Fruit fly (Drosophila melanogaster): ENCODE data around the gene Naa15-16.
A peak's percentile ranks its signal among the peaks of the same experiment; 100 is the strongest.

The Naa15-16 gene

DNA sequence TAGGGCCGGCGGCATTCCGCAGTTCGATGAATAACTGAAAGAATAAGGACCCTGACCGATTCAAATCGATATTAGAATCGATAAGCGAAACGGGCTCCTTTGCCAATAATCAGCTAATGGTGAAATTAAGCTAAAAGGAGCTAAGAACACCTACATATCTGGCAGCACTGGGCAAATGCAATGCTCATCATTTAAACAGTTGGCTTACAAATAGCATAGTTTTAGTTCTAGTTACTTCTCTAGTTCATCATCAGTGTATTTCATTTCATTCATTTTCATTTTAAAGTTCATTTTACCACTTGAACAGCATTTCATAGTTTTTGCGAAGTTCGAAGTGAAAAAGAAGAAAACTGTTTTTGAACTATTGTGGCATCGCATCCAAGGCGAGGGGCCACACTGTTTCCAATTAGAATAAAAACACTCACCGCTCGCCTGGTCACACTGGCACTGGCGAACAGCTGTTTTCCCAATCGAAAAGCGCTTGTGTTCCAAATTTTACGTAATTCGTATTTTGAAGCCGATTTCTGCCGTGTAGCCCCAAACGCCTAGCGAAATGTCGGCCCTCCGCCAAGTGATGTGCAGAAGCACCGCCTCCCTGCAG, 12.3 kb downstream of the Naa15-16 start, which contains the start of the genes pcm and ND-18 (continued):
- TF ChIP-seq dmrt99B (tag; optimal IDR thresholded peaks at IDR 0.05) = no peak
- no peak for TF ChIP-seq CG17328 (GFP tag; IDR thresholded peaks at IDR 0.05)
- no peak for TF ChIP-seq jumu (GFP tag; optimal IDR thresholded peaks at IDR 0.05)
- TF ChIP-seq Sin3A (optimal IDR thresholded peaks at IDR 0.05) = peak; percentile 90
- TF ChIP-seq Hr51 (GFP tag; optimal IDR thresholded peaks at IDR 0.05) = no peak
- TF ChIP-seq tup (GFP tag; optimal IDR thresholded peaks at IDR 0.05) = no peak
- no peak for TF ChIP-seq caup (GFP tag; optimal IDR thresholded peaks at IDR 0.05; ENCODE audit: severe bottlenecking)
- no peak for TF ChIP-seq CG15269 (tag; optimal IDR thresholded peaks at IDR 0.05)
- no peak for TF ChIP-seq CG6791 (GFP tag; IDR thresholded peaks at IDR 0.05; ENCODE audit: partially characterized antibody)
- TF ChIP-seq CG12659 (GFP tag; optimal IDR thresholded peaks at IDR 0.05) = peak; percentile 39
- TF ChIP-seq Oaz (GFP tag; IDR thresholded peaks at IDR 0.05) = no peak
- TF ChIP-seq pita (GFP tag; optimal IDR thresholded peaks at IDR 0.05) = no peak
- no peak for TF ChIP-seq D19A (tag; optimal IDR thresholded peaks at IDR 0.05)
- no peak for TF ChIP-seq HmgD (GFP tag; optimal IDR thresholded peaks at IDR 0.05)
- TF ChIP-seq Oli (tag; optimal IDR thresholded peaks at IDR 0.05) = no peak
- TF ChIP-seq hkb (optimal IDR thresholded peaks at IDR 0.05) = no peak
- TF ChIP-seq hkb (GFP tag; IDR thresholded peaks at IDR 0.05) = no peak
- TF ChIP-seq CG6765 (GFP tag; optimal IDR thresholded peaks at IDR 0.05) = no peak
- peak; percentile 2 for TF ChIP-seq zen (tag; optimal IDR thresholded peaks at IDR 0.05)
- TF ChIP-seq Myb (GFP tag; optimal IDR thresholded peaks at IDR 0.05) = peak; percentile 62
- peak; percentile 64 for TF ChIP-seq pzg (GFP tag; optimal IDR thresholded peaks at IDR 0.05)
- no peak for TF ChIP-seq maf-S (GFP tag; optimal IDR thresholded peaks at IDR 0.05)
- peak; percentile 28 for TF ChIP-seq CG9609 (GFP tag; optimal IDR thresholded peaks at IDR 0.05)
- no peak for TF ChIP-seq Hr39 (optimal IDR thresholded peaks at IDR 0.05)
- no peak for TF ChIP-seq ara (GFP tag; IDR thresholded peaks at IDR 0.05)
- no peak for TF ChIP-seq Mad (GFP tag; optimal IDR thresholded peaks at IDR 0.05)
- no peak for TF ChIP-seq Abd-B (GFP tag; optimal IDR thresholded peaks at IDR 0.05)
- no peak for TF ChIP-seq Chrac-16 (GFP tag; optimal IDR thresholded peaks at IDR 0.05)
- TF ChIP-seq CG7839 (tag; optimal IDR thresholded peaks at IDR 0.05) = no peak
- no peak for TF ChIP-seq gsb (GFP tag; IDR thresholded peaks at IDR 0.05)
- TF ChIP-seq Trl (optimal IDR thresholded peaks at IDR 0.05) = no peak
- no peak for TF ChIP-seq Trl (GFP tag; optimal IDR thresholded peaks at IDR 0.05)
- TF ChIP-seq fd3F (GFP tag; optimal IDR thresholded peaks at IDR 0.05) = no peak
- TF ChIP-seq az2 (GFP tag; optimal IDR thresholded peaks at IDR 0.05) = no peak
- TF ChIP-seq CG5953 (GFP tag; IDR thresholded peaks at IDR 0.05) = no peak
- TF ChIP-seq CG30020 (tag; optimal IDR thresholded peaks at IDR 0.05) = peak; percentile 23
- TF ChIP-seq CG6175 (GFP tag; IDR thresholded peaks at IDR 0.05) = no peak
- TF ChIP-seq psq (GFP tag; optimal IDR thresholded peaks at IDR 0.05) = no peak
- no peak for TF ChIP-seq CG17385 (GFP tag; optimal IDR thresholded peaks at IDR 0.05)
- no peak for TF ChIP-seq CG7928 (GFP tag; optimal IDR thresholded peaks at IDR 0.05)
- no peak for TF ChIP-seq CoRest (tag; optimal IDR thresholded peaks at IDR 0.05)
- TF ChIP-seq NC2α (GFP tag; optimal IDR thresholded peaks at IDR 0.05) = no peak
- TF ChIP-seq Scr (GFP tag; IDR thresholded peaks at IDR 0.05; ENCODE audit: partially characterized antibody) = 0 out of 2 replicates have a peak, but pooled peaks have one; percentile 19
- TF ChIP-seq lov (optimal IDR thresholded peaks at IDR 0.05) = no peak
- no peak for TF ChIP-seq lov (GFP tag; IDR thresholded peaks at IDR 0.05)
- TF ChIP-seq BtbVII (GFP tag; optimal IDR thresholded peaks at IDR 0.05) = no peak
- TF ChIP-seq gcm (GFP tag; optimal IDR thresholded peaks at IDR 0.05) = no peak
- TF ChIP-seq sr (GFP tag; IDR thresholded peaks at IDR 0.05) = no peak
- TF ChIP-seq Jarid2 (GFP tag; optimal IDR thresholded peaks at IDR 0.05) = no peak
- TF ChIP-seq CG3163 (GFP tag; optimal IDR thresholded peaks at IDR 0.05) = no peak
- TF ChIP-seq E2f1 (GFP tag; IDR thresholded peaks at IDR 0.05) = no peak
- TF ChIP-seq sima (GFP tag; optimal IDR thresholded peaks at IDR 0.05) = no peak

All from whole organism, embryonic.